Fruit fly (Drosophila melanogaster): ENCODE measurements around the gene kra.

Gene kra

dm6 chr3R:5606477-5606876, 5.5 kb upstream of the kra start, which contains the start of gene asl:
TSS of gene asl (minus strand) at chr3R:5606543.
- peak; percentile 11 for TF ChIP-seq CG12768 (GFP tag; optimal IDR thresholded peaks at IDR 0.05)
- TF ChIP-seq CG1620 (GFP tag; optimal IDR thresholded peaks at IDR 0.05): peak; percentile 45
- peak; percentile 44 for TF ChIP-seq CG7045 (GFP tag; optimal IDR thresholded peaks at IDR 0.05)
- no peak for TF ChIP-seq Hr96 (GFP tag; optimal IDR thresholded peaks at IDR 0.05)
- TF ChIP-seq CG14711 (tag; optimal IDR thresholded peaks at IDR 0.05): peak; percentile 99
- no peak for TF ChIP-seq CG5204 (GFP tag; optimal IDR thresholded peaks at IDR 0.05)
- TF ChIP-seq bab1 (GFP tag; optimal IDR thresholded peaks at IDR 0.05): peak; percentile 72
- TF ChIP-seq Mnt (GFP tag; optimal IDR thresholded peaks at IDR 0.05): peak; percentile 59
- no peak for TF ChIP-seq kay (GFP tag; ENCODE audit: borderline replicate concordance)
- no peak for TF ChIP-seq toe (GFP tag; optimal IDR thresholded peaks at IDR 0.05)
- TF ChIP-seq CG11617 (GFP tag; optimal IDR thresholded peaks at IDR 0.05): peak; percentile 43
- TF ChIP-seq tj (GFP tag; optimal IDR thresholded peaks at IDR 0.05): no peak
- TF ChIP-seq ovo (GFP tag; optimal IDR thresholded peaks at IDR 0.05): no peak
- TF ChIP-seq cnc (optimal IDR thresholded peaks at IDR 0.05): no peak
- no peak for TF ChIP-seq Clk (GFP tag; optimal IDR thresholded peaks at IDR 0.05)
- TF ChIP-seq cic (GFP tag; optimal IDR thresholded peaks at IDR 0.05): peak; percentile 25
- TF ChIP-seq pad (GFP tag; optimal IDR thresholded peaks at IDR 0.05): peak; percentile 32
- TF ChIP-seq CG7101 (tag; optimal IDR thresholded peaks at IDR 0.05): peak; percentile 60
- no peak for TF ChIP-seq Crg-1 (GFP tag; optimal IDR thresholded peaks at IDR 0.05)
- peak; percentile 52 for TF ChIP-seq CG33017 (tag; optimal IDR thresholded peaks at IDR 0.05)

dm6 chr3R:5600361-5601043, 434 bp downstream of the kra start:
- TF ChIP-seq bab1 (GFP tag; optimal IDR thresholded peaks at IDR 0.05): peak; percentile 49
- TF ChIP-seq CG5204 (GFP tag; optimal IDR thresholded peaks at IDR 0.05): no peak
- TF ChIP-seq tj (GFP tag; optimal IDR thresholded peaks at IDR 0.05): peak; percentile 67
- TF ChIP-seq Crg-1 (GFP tag; optimal IDR thresholded peaks at IDR 0.05): no peak
- TF ChIP-seq toe (GFP tag; optimal IDR thresholded peaks at IDR 0.05): no peak
- peak; percentile 66 for TF ChIP-seq CG7045 (GFP tag; optimal IDR thresholded peaks at IDR 0.05)
- TF ChIP-seq CG14711 (tag; optimal IDR thresholded peaks at IDR 0.05): no peak
- TF ChIP-seq pad (GFP tag; optimal IDR thresholded peaks at IDR 0.05): peak; percentile 67
- peak; percentile 97 for TF ChIP-seq kay (GFP tag; ENCODE audit: borderline replicate concordance)
- TF ChIP-seq cic (GFP tag; optimal IDR thresholded peaks at IDR 0.05): peak; percentile 87
- TF ChIP-seq CG12768 (GFP tag; optimal IDR thresholded peaks at IDR 0.05): peak; percentile 87
- peak; percentile 74 for TF ChIP-seq CG33017 (tag; optimal IDR thresholded peaks at IDR 0.05)
- TF ChIP-seq CG1620 (GFP tag; optimal IDR thresholded peaks at IDR 0.05): peak; percentile 32
- TF ChIP-seq Clk (GFP tag; optimal IDR thresholded peaks at IDR 0.05): no peak
- peak; percentile 65 for TF ChIP-seq CG11617 (GFP tag; optimal IDR thresholded peaks at IDR 0.05)
- TF ChIP-seq cnc (optimal IDR thresholded peaks at IDR 0.05): peak; percentile 63 to 95
- TF ChIP-seq Hr96 (GFP tag; optimal IDR thresholded peaks at IDR 0.05): no peak
- TF ChIP-seq ovo (GFP tag; optimal IDR thresholded peaks at IDR 0.05): peak; percentile 76
- peak; percentile 96 for TF ChIP-seq Mnt (GFP tag; optimal IDR thresholded peaks at IDR 0.05)
- TF ChIP-seq CG7101 (tag; optimal IDR thresholded peaks at IDR 0.05): peak; percentile 69

dm6 chr3R:5599521-5600360, 1.2 kb downstream of the kra start:
- TF ChIP-seq CG14711 (tag; optimal IDR thresholded peaks at IDR 0.05) (peak; percentile 36), Mnt (GFP tag; optimal IDR thresholded peaks at IDR 0.05) (peak; percentile 97), ovo (GFP tag; optimal IDR thresholded peaks at IDR 0.05) (peak; percentile 4), tj (GFP tag; optimal IDR thresholded peaks at IDR 0.05) (peak; percentile 8), CG7101 (tag; optimal IDR thresholded peaks at IDR 0.05) (no peak), cic (GFP tag; optimal IDR thresholded peaks at IDR 0.05) (peak; percentile 45)

dm6 chr3R:5594878-5595277, 6.1 kb downstream of the kra start:
- TF ChIP-seq tj (GFP tag; optimal IDR thresholded peaks at IDR 0.05) (peak; percentile 40), pad (GFP tag; optimal IDR thresholded peaks at IDR 0.05) (no peak)

dm6 chr3R:5592009-5592572, 8.8 kb downstream of the kra start:
- TF ChIP-seq kay (GFP tag; ENCODE audit: borderline replicate concordance) (no peak), pad (GFP tag; optimal IDR thresholded peaks at IDR 0.05) (peak; percentile 74), tj (GFP tag; optimal IDR thresholded peaks at IDR 0.05) (peak; percentile 20), CG7101 (tag; optimal IDR thresholded peaks at IDR 0.05) (peak; percentile 16), cnc (optimal IDR thresholded peaks at IDR 0.05) (no peak), cic (GFP tag; optimal IDR thresholded peaks at IDR 0.05) (peak; percentile 67), CG12768 (GFP tag; optimal IDR thresholded peaks at IDR 0.05) (peak; percentile 41), Hr96 (GFP tag; optimal IDR thresholded peaks at IDR 0.05) (no peak), Clk (GFP tag; optimal IDR thresholded peaks at IDR 0.05) (no peak), CG11617 (GFP tag; optimal IDR thresholded peaks at IDR 0.05) (no peak), CG7045 (GFP tag; optimal IDR thresholded peaks at IDR 0.05) (no peak), CG1620 (GFP tag; optimal IDR thresholded peaks at IDR 0.05) (no peak), Crg-1 (GFP tag; optimal IDR thresholded peaks at IDR 0.05) (no peak), CG33017 (tag; optimal IDR thresholded peaks at IDR 0.05) (no peak), bab1 (GFP tag; optimal IDR thresholded peaks at IDR 0.05) (peak; percentile 15), toe (GFP tag; optimal IDR thresholded peaks at IDR 0.05) (no peak), CG5204 (GFP tag; optimal IDR thresholded peaks at IDR 0.05) (no peak), Mnt (GFP tag; optimal IDR thresholded peaks at IDR 0.05) (peak; percentile 62)
